Worm (Caenorhabditis elegans) whole organism, late embryonic: Measurements from ENCODE around the gene srv-32.

ENCODE experiments used
- ama-1 ChIP-seq: fragments of 150-350 bp; optimal IDR thresholded peaks from 2 replicates; lab custom pipeline; 2014
- ceh-24 ChIP-seq: sonication (generic microtip); optimal IDR thresholded peaks from 2 replicates; lab custom pipeline; 2016; ENCODE audit warnings: mild to moderate bottlenecking, missing genetic modification characterization, missing compliant biosample characterization
- ceh-6 ChIP-seq: fragments of 200-800 bp; sonication (Bioruptor generic); optimal IDR thresholded peaks from 2 replicates; lab custom pipeline; 2018; ENCODE audit warnings: mild to moderate bottlenecking, missing genetic modification characterization, missing compliant biosample characterization
- ceh-9 ChIP-seq: sonication (generic microtip); optimal IDR thresholded peaks from 2 replicates; lab custom pipeline; 2016; ENCODE audit warnings: mild to moderate bottlenecking, missing genetic modification characterization, inconsistent platforms, missing compliant biosample characterization
- madf-2 ChIP-seq: sonication (generic microtip); optimal IDR thresholded peaks from 2 replicates; lab custom pipeline; 2017; ENCODE audit warnings: missing genetic modification characterization, missing compliant biosample characterization
- pha-4 ChIP-seq: fragments of 150-350 bp; optimal IDR thresholded peaks from 2 replicates; lab custom pipeline; 2018; ENCODE audit warnings: missing biosample characterization, missing genetic modification reagents, missing genetic modification characterization
- sox-4 ChIP-seq: sonication (generic microtip); optimal IDR thresholded peaks from 2 replicates; lab custom pipeline; 2017; ENCODE audit warnings: mild to moderate bottlenecking, missing genetic modification characterization, inconsistent platforms, missing compliant biosample characterization

DNA sequence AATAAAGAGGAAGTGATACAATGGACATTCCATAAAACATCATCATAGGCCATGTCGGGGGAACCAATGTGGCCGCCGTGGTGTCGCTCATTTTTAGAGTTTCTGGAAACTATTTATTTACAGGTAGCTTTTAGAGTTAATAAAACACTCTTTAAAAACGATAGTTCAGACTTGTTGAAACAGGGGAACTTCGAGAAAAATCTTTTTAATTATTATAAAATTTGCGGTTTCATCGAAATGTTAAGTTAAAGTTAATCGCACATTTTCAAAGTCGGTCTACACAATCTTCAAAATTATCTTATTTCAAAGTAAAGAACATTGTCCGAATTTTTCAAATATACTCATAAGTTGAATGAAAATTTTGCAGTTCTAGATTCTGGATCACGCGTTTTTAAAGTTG lies 2.2 kb upstream of the srv-32 start, which contains the start of gene ops-1:
- TF ChIP-seq ceh-9 (no peak), sox-4 (no peak), pha-4 (tag; lab: Kevin White, UChicago) (no peak), ama-1 (lab: Kevin White, UChicago) (no peak), madf-2 (no peak), ceh-6 (GFP tag; lab: Kevin White, UChicago) (no peak), ceh-24 (tag; lab: Kevin White, UChicago) (no peak)
